Worm (Caenorhabditis elegans) whole organism, late embryonic: ENCODE results near the gene fbxb-52.

Experiments
- C08G9.2 ChIP-seq: sonication (generic microtip); optimal IDR thresholded peaks from 2 replicates; lab custom pipeline; 2016; ENCODE audit warnings: mild to moderate bottlenecking, missing genetic modification characterization, moderate library complexity, missing compliant biosample characterization
- F13H6.1 ChIP-seq: sonication (generic microtip); optimal IDR thresholded peaks from 2 replicates; lab custom pipeline; 2016; ENCODE audit warnings: missing genetic modification characterization, missing compliant biosample characterization
- K09A11.1 ChIP-seq: sonication (generic microtip); optimal IDR thresholded peaks from 2 replicates; lab custom pipeline; 2017; ENCODE audit warnings: antibody characterized with exemption, mild to moderate bottlenecking, missing genetic modification characterization, missing compliant biosample characterization; ENCODE audit not compliant: insufficient read depth
- T23F11.4 ChIP-seq: fragments of 200-800 bp; sonication (Bioruptor generic); optimal IDR thresholded peaks from 2 replicates; lab custom pipeline; 2018; ENCODE audit warnings: mild to moderate bottlenecking, missing genetic modification characterization, missing compliant biosample characterization
- Y22D7AL.16 ChIP-seq: sonication (generic microtip); optimal IDR thresholded peaks from 2 replicates; lab custom pipeline; 2016; ENCODE audit warnings: missing genetic modification characterization, missing compliant biosample characterization
- ahr-1 ChIP-seq: sonication (generic microtip); optimal IDR thresholded peaks from 2 replicates; lab custom pipeline; 2016; ENCODE audit warnings: missing genetic modification characterization, missing compliant biosample characterization
- ama-1 ChIP-seq: fragments of 150-350 bp; optimal IDR thresholded peaks from 2 replicates; lab custom pipeline; 2014
- ceh-14 ChIP-seq: sonication (generic microtip); optimal IDR thresholded peaks from 2 replicates; lab custom pipeline; 2016; ENCODE audit warnings: missing genotype, missing genetic modification characterization, missing compliant biosample characterization
- ceh-18 ChIP-seq: sonication (generic microtip); optimal IDR thresholded peaks from 2 replicates; lab custom pipeline; 2016; ENCODE audit warnings: missing genetic modification characterization, missing compliant biosample characterization
- ceh-2 ChIP-seq: sonication (generic microtip); optimal IDR thresholded peaks from 2 replicates; lab custom pipeline; 2016; ENCODE audit warnings: missing genotype, missing genetic modification characterization, missing compliant biosample characterization
- ceh-22 ChIP-seq: sonication (generic microtip); optimal IDR thresholded peaks from 2 replicates; lab custom pipeline; 2017; ENCODE audit warnings: missing biosample characterization, missing genetic modification characterization
- ceh-30 ChIP-seq: fragments of 150-350 bp; optimal IDR thresholded peaks from 2 replicates; lab custom pipeline; 2014; ENCODE audit warnings: missing biosample characterization, missing genetic modification characterization
- ceh-31 ChIP-seq: sonication (generic microtip); optimal IDR thresholded peaks from 2 replicates; lab custom pipeline; 2016; ENCODE audit warnings: missing genetic modification characterization, missing compliant biosample characterization
- ceh-48 ChIP-seq: sonication (generic microtip); optimal IDR thresholded peaks from 2 replicates; lab custom pipeline; 2016; ENCODE audit warnings: missing genetic modification characterization, inconsistent platforms, missing compliant biosample characterization
- che-1 ChIP-seq: sonication (generic microtip); optimal IDR thresholded peaks from 2 replicates; lab custom pipeline; 2016; ENCODE audit warnings: mild to moderate bottlenecking, missing genetic modification characterization, missing compliant biosample characterization
- dmd-4 ChIP-seq: sonication (generic microtip); optimal IDR thresholded peaks from 2 replicates; lab custom pipeline; 2016; ENCODE audit warnings: borderline replicate concordance, missing genetic modification characterization, missing compliant biosample characterization
- ets-4 ChIP-seq: sonication (generic microtip); optimal IDR thresholded peaks from 2 replicates; lab custom pipeline; 2016; ENCODE audit warnings: missing genetic modification characterization, missing compliant biosample characterization
- eyg-1 ChIP-seq: sonication (generic microtip); optimal IDR thresholded peaks from 2 replicates; lab custom pipeline; 2016; ENCODE audit warnings: missing genotype, missing genetic modification characterization, missing compliant biosample characterization
- fkh-10 ChIP-seq: fragments of 150-350 bp; optimal IDR thresholded peaks from 2 replicates; lab custom pipeline; 2014; ENCODE audit warnings: missing biosample characterization, missing genetic modification reagents, missing genetic modification characterization
- fkh-6 ChIP-seq: sonication (generic microtip); optimal IDR thresholded peaks from 2 replicates; lab custom pipeline; 2016; ENCODE audit warnings: missing genetic modification characterization, missing compliant biosample characterization
- hlh-6 ChIP-seq: sonication (generic microtip); optimal IDR thresholded peaks from 2 replicates; lab custom pipeline; 2016; ENCODE audit warnings: missing genotype, missing genetic modification characterization, missing compliant biosample characterization
- hlh-8 ChIP-seq: sonication (generic microtip); optimal IDR thresholded peaks from 2 replicates; lab custom pipeline; 2016; ENCODE audit warnings: missing genotype, missing genetic modification characterization, missing compliant biosample characterization
- lin-11 ChIP-seq: fragments of 200-800 bp; sonication (Bioruptor generic); optimal IDR thresholded peaks from 2 replicates; lab custom pipeline; 2018; ENCODE audit warnings: mild to moderate bottlenecking, missing genetic modification characterization, missing compliant biosample characterization
- madf-2 ChIP-seq: sonication (generic microtip); optimal IDR thresholded peaks from 2 replicates; lab custom pipeline; 2017; ENCODE audit warnings: missing genetic modification characterization, missing compliant biosample characterization
- nfya-1 ChIP-seq: sonication (generic microtip); optimal IDR thresholded peaks from 2 replicates; lab custom pipeline; 2017; ENCODE audit warnings: missing genetic modification characterization, mild to moderate bottlenecking, missing compliant biosample characterization, antibody characterized with exemption, moderate library complexity
- nhr-11 ChIP-seq: fragments of 150-350 bp; optimal IDR thresholded peaks from 2 replicates; lab custom pipeline; 2014; ENCODE audit warnings: missing biosample characterization, missing genetic modification characterization
- npax-4 ChIP-seq: sonication (generic microtip); optimal IDR thresholded peaks from 2 replicates; lab custom pipeline; 2016; ENCODE audit warnings: missing genetic modification characterization, missing compliant biosample characterization
- odd-2 ChIP-seq: sonication (generic microtip); optimal IDR thresholded peaks from 2 replicates; lab custom pipeline; 2017; ENCODE audit warnings: antibody characterized with exemption, mild to moderate bottlenecking, missing genetic modification characterization, missing compliant biosample characterization
- pat-9 ChIP-seq: fragments of 200-800 bp; sonication (Bioruptor generic); optimal IDR thresholded peaks from 2 replicates; lab custom pipeline; 2018; ENCODE audit warnings: mild to moderate bottlenecking, missing genetic modification characterization, moderate library complexity, missing compliant biosample characterization
- pax-1 ChIP-seq: fragments of 150-350 bp; optimal IDR thresholded peaks from 2 replicates; lab custom pipeline; 2014; ENCODE audit warnings: missing biosample characterization, missing genetic modification characterization
- pha-2 ChIP-seq: sonication (generic microtip); optimal IDR thresholded peaks from 2 replicates; lab custom pipeline; 2017; ENCODE audit warnings: mild to moderate bottlenecking, missing genetic modification characterization, missing compliant biosample characterization
- pros-1 ChIP-seq: fragments of 150-350 bp; optimal IDR thresholded peaks from 2 replicates; lab custom pipeline; 2014; ENCODE audit warnings: missing biosample characterization, missing genetic modification reagents, missing genetic modification characterization
- rnt-1 ChIP-seq: sonication (generic microtip); optimal IDR thresholded peaks from 2 replicates; lab custom pipeline; 2016; ENCODE audit warnings: missing genetic modification characterization, missing compliant biosample characterization
- sdc-2 ChIP-seq: sonication (generic microtip); optimal IDR thresholded peaks from 2 replicates; lab custom pipeline; 2016; ENCODE audit warnings: missing genotype, missing genetic modification characterization, missing compliant biosample characterization
- syd-9 ChIP-seq: sonication (generic microtip); optimal IDR thresholded peaks from 2 replicates; lab custom pipeline; 2016; ENCODE audit warnings: mild to moderate bottlenecking, missing genetic modification characterization, moderate library complexity, missing compliant biosample characterization
- tbx-2 ChIP-seq: sonication (generic microtip); optimal IDR thresholded peaks from 2 replicates; lab custom pipeline; 2016; ENCODE audit warnings: missing genetic modification characterization, missing compliant biosample characterization
- ttx-3 ChIP-seq: sonication (generic microtip); optimal IDR thresholded peaks from 2 replicates; lab custom pipeline; 2016; ENCODE audit warnings: missing genetic modification reagents, missing genetic modification characterization, missing compliant biosample characterization
- unc-55 ChIP-seq: sonication (generic microtip); optimal IDR thresholded peaks from 2 replicates; lab custom pipeline; 2017; ENCODE audit warnings: missing biosample characterization, missing genetic modification reagents, missing genetic modification characterization

The fbxb-52 gene

DNA sequence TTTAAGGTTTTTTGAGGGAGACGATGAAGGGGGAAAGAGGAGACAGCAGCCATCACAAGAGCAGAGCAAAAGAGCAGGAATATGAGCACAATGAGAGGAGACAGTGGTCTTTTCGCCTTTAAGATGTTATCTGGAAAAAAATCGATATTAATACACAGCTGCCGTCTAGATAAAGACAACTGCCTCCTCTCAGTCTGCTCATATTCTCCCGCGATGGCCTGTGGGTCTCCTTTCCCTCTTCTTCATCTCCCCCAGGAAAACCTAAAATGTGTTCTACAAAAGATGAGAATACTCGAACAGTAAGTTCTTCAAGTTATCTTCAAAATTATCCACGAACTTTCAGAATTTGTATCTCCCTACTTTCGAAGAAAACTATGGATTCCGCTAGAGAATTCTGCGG lies at the start of gene fbxb-52, which contains the start of gene fbxb-51:
fbxb-52 (minus strand) TSS at position 101 of the 400 bp plus-strand sequence.
fbxb-51 (plus strand) TSS at position 212 of the 400 bp plus-strand sequence.
- TF ChIP-seq ceh-18 (no peak), madf-2 (tag; lab: Kevin White, UChicago) (no peak), pat-9 (no peak), dmd-4 (no peak), F13H6.1 (tag; lab: Kevin White, UChicago) (no peak), C08G9.2 (tag; lab: Kevin White, UChicago) (no peak)
- TF ChIP-seq, all 69 proteins: peak for 0

DNA sequence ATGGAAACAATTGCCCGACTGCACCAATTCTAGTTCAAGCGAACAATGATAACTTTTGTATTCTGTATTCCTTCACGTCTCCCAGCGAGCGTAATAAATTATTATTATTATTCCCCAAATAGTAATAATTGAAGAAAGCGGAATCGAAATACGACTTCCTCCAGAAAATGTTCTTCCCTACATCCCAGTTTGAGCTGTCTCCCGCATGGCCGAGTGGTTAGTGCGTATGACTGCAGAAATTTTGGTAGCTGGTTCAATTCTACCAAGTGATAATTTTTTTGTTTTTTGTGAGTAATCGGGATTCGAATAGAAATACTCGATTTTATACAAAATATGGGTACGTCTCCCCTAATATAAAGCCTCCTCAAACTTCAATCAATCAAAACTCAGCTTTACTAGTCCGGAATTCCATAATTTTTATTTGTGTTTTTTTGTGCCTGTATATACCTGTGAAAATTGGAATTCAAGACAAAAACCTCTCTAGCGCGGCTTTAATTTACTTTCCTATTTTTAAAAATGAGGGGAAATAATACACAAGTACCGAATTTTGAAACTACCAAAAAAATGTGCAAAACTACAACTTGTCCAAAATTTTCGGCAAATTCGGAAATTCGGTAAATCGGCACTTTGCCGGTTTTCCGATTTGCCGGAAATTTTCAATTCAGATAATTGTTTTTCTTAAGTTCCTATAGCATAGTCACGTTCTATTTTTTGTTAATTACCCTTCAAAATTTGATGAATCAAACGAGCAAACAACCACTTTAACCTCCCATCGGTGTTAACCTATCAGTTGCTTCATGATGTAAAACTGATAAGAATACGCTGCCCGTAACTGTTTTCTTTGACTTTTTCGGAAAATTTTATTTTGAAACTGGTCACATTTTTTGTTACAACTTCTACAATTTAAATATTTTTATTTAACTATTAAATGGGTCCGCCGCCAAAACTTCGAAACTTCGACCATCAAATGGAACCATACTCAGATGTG lies 47.0 kb upstream of the fbxb-52 start, which contains the start of gene bath-46:
bath-46 (plus strand) TSS at position 806 of the 988 bp plus-strand sequence.
- TF ChIP-seq ceh-22 (tag; lab: Kevin White, UChicago) (no peak), fkh-6 (tag; lab: Kevin White, UChicago) (no peak), tbx-2 (no peak), Y22D7AL.16 (no peak), pax-1 (no peak), T23F11.4 (GFP tag; lab: Kevin White, UChicago) (no peak), ama-1 (lab: Kevin White, UChicago) (no peak), C08G9.2 (tag; lab: Kevin White, UChicago) (no peak), K09A11.1 (tag; lab: Kevin White, UChicago) (no peak), ceh-14 (tag; lab: Kevin White, UChicago) (no peak), npax-4 (no peak), ttx-3 (tag; lab: Kevin White, UChicago) (no peak), nfya-1 (tag; lab: Kevin White, UChicago) (no peak), ceh-2 (tag; lab: Kevin White, UChicago) (no peak), dmd-4 (no peak), ceh-18 (no peak), nhr-11 (no peak)

DNA sequence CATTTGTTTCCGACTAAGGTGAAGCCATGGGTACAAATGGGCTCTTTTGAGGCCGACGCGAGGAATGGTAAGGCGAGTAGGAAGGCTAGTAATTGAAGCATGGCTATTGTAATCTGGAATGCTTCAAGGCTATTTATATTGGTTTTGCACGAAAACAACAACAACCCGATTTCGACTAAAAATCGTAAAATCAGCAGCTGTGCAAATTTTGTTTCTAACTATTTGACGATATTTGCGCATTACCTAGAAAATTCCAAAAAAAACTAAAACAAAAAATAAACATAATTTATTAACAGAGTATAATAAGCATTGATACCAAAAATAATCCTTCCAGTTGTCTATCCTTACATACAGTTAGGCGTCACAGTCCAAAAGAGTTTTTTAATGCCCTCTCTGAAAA lies 44.7 kb upstream of the fbxb-52 start, which contains the start of gene clec-20:
clec-20 (minus strand) TSS at position 101 of the 400 bp plus-strand sequence.
- TF ChIP-seq fkh-10 (GFP tag; lab: Kevin White, UChicago) = no peak
- TF ChIP-seq sdc-2 (tag; lab: Kevin White, UChicago) = no peak
- TF ChIP-seq unc-55 (GFP tag; lab: Kevin White, UChicago) = no peak
- no peak for TF ChIP-seq eyg-1 (tag; lab: Kevin White, UChicago)
- no peak for TF ChIP-seq tbx-2
- TF ChIP-seq ets-4 (tag; lab: Kevin White, UChicago) = no peak
- no peak for TF ChIP-seq rnt-1 (tag; lab: Kevin White, UChicago)
- TF ChIP-seq odd-2 (tag; lab: Kevin White, UChicago) = no peak
- no peak for TF ChIP-seq ceh-48 (tag; lab: Kevin White, UChicago)
- TF ChIP-seq ttx-3 (tag; lab: Kevin White, UChicago) = no peak
- no peak for TF ChIP-seq pros-1 (tag; lab: Kevin White, UChicago)
- TF ChIP-seq ceh-31 (tag; lab: Kevin White, UChicago) = no peak
- TF ChIP-seq K09A11.1 (tag; lab: Kevin White, UChicago) = no peak
- no peak for TF ChIP-seq ceh-18
- TF ChIP-seq ahr-1 (tag; lab: Kevin White, UChicago) = no peak
- TF ChIP-seq syd-9 (tag; lab: Kevin White, UChicago) = no peak
- no peak for TF ChIP-seq che-1 (tag; lab: Kevin White, UChicago)
- no peak for TF ChIP-seq lin-11 (tag; lab: Kevin White, UChicago)
- TF ChIP-seq pat-9 = no peak
- no peak for TF ChIP-seq ceh-30

DNA sequence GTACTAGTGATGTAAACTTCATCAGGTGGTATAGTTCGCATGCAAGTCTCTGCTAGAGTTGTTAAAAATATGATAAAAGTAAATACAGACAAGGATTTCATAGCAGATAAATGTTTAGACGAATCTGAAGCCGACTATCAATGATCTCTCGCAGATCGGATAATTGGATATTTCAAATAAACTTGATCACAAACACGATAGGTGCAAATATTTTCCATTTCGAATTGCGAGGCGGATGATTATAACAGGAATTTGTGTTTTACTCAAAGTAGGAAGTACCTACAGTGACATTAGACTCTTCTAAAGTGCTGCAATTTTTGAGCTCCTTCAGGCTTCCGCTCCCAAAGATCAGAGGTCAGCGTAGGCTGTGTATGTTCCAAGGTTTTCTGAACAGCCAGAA lies 39.4 kb upstream of the fbxb-52 start, which contains the start of gene T07H3.7:
T07H3.7 (minus strand) TSS at position 101 of the 400 bp plus-strand sequence.
- no peak for TF ChIP-seq eyg-1 (tag; lab: Kevin White, UChicago)
- no peak for TF ChIP-seq ceh-18
- no peak for TF ChIP-seq hlh-8 (tag; lab: Kevin White, UChicago)
- no peak for TF ChIP-seq lin-11 (tag; lab: Kevin White, UChicago)
- TF ChIP-seq pha-2 (tag; lab: Kevin White, UChicago) = no peak
- no peak for TF ChIP-seq hlh-6 (tag; lab: Kevin White, UChicago)
- no peak for TF ChIP-seq ceh-31 (tag; lab: Kevin White, UChicago)
